Worm (Caenorhabditis elegans) whole organism, L3 larva: ENCODE data around the gene elc-1.

Experiments
- ama-1 ChIP-seq: fragments of 150-350 bp; optimal IDR thresholded peaks from 2 replicates; lab custom pipeline; 2018
- elt-1 ChIP-seq: fragments of 150-350 bp; optimal IDR thresholded peaks from 2 replicates; lab custom pipeline; 2014; ENCODE audit warnings: missing biosample characterization, missing genetic modification characterization
- fkh-10 ChIP-seq: sonication (generic microtip); optimal IDR thresholded peaks from 2 replicates; lab custom pipeline; 2017; ENCODE audit warnings: missing biosample characterization, missing genetic modification reagents, missing genetic modification characterization
- fos-1 ChIP-seq: fragments of 150-350 bp; optimal IDR thresholded peaks from 2 replicates; lab custom pipeline; 2014; ENCODE audit warnings: missing biosample characterization, missing genetic modification characterization
- lin-15B ChIP-seq: fragments of 150-350 bp; optimal IDR thresholded peaks from 2 replicates; lab custom pipeline; 2014; ENCODE audit warnings: missing biosample characterization, missing genetic modification characterization
- mdl-1 ChIP-seq: fragments of 150-350 bp; optimal IDR thresholded peaks from 2 replicates; lab custom pipeline; 2014; ENCODE audit warnings: missing biosample characterization, missing genetic modification characterization
- nhr-11 ChIP-seq: fragments of 150-350 bp; optimal IDR thresholded peaks from 2 replicates; lab custom pipeline; 2014; ENCODE audit warnings: missing biosample characterization, missing genetic modification characterization
- nhr-12 ChIP-seq: fragments of 150-350 bp; optimal IDR thresholded peaks from 2 replicates; lab custom pipeline; 2014; ENCODE audit warnings: missing biosample characterization, missing genetic modification characterization
- nhr-23 ChIP-seq: fragments of 150-350 bp; optimal IDR thresholded peaks from 2 replicates; lab custom pipeline; 2014; ENCODE audit warnings: missing biosample characterization, missing genetic modification reagents, missing genetic modification characterization
- nhr-237 ChIP-seq: fragments of 150-350 bp; optimal IDR thresholded peaks from 2 replicates; lab custom pipeline; 2014; ENCODE audit warnings: missing biosample characterization, missing genetic modification characterization
- nhr-25 ChIP-seq: sonication (generic microtip); optimal IDR thresholded peaks from 2 replicates; lab custom pipeline; 2017; ENCODE audit warnings: missing biosample characterization, missing genetic modification characterization
- nhr-67 ChIP-seq: fragments of 150-350 bp; optimal IDR thresholded peaks from 2 replicates; lab custom pipeline; 2014; ENCODE audit warnings: missing biosample characterization, missing genetic modification characterization
- nhr-76 ChIP-seq: fragments of 150-350 bp; sonication (generic microtip); optimal IDR thresholded peaks from 5 replicates; lab custom pipeline; 2014; ENCODE audit warnings: missing biosample characterization, missing genetic modification characterization

- no peak for TF ChIP-seq nhr-237 (tag; lab: Kevin White, UChicago)
- TF ChIP-seq nhr-76 (tag; lab: Kevin White, UChicago), result no peak
- no peak for TF ChIP-seq lin-15B
- TF ChIP-seq nhr-12 (tag; lab: Kevin White, UChicago), result no peak
- TF ChIP-seq nhr-67 (tag; lab: Kevin White, UChicago), result no peak
- no peak for TF ChIP-seq nhr-25
- no peak for TF ChIP-seq fos-1
- TF ChIP-seq mdl-1 (tag; lab: Kevin White, UChicago), result no peak
- TF ChIP-seq elt-1 (tag; lab: Kevin White, UChicago), result no peak
- no peak for TF ChIP-seq nhr-11 (tag; lab: Kevin White, UChicago)
- no peak for TF ChIP-seq nhr-23 (tag; lab: Kevin White, UChicago)
- no peak for TF ChIP-seq fkh-10
- no peak for TF ChIP-seq ama-1
These were observed 18.8 kb downstream of the elc-1 start for ce11 chrIII:1398183-1398582.
